Fruit fly (Drosophila melanogaster) whole organism, embryonic: ENCODE results near the gene CG43338.
A peak's percentile ranks its signal among the peaks of the same experiment; 100 is the strongest.

ENCODE experiments used
- ATbp ChIP-seq: fragments of 200-800 bp; sonication (Bioruptor generic); optimal IDR thresholded peaks from 2 replicates; lab custom pipeline; 2017; ENCODE audit warnings: missing biosample characterization, mild to moderate bottlenecking, missing genetic modification characterization, missing genetic modification reagents
- Atf3 ChIP-seq: fragments of 200-800 bp; sonication (Bioruptor generic); optimal IDR thresholded peaks from 3 replicates; lab custom pipeline; 2016; ENCODE audit warnings: missing biosample characterization, missing genetic modification characterization
- Bdp1 ChIP-seq: fragments of 200-800 bp; sonication (Bioruptor generic); optimal IDR thresholded peaks from 3 replicates; lab custom pipeline; 2016; ENCODE audit warnings: missing biosample characterization, missing genetic modification characterization
- CG16815 ChIP-seq: fragments of 200-800 bp; sonication (Bioruptor generic); optimal IDR thresholded peaks from 3 replicates; lab custom pipeline; 2017; ENCODE audit warnings: missing biosample characterization, mild to moderate bottlenecking, missing genetic modification characterization
- CG17612 ChIP-seq: fragments of 200-800 bp; sonication (Bioruptor generic); IDR thresholded peaks from 2 replicates; pipeline ENCODE4 v1.3.6; 2022; ENCODE audit warnings: missing biosample characterization, missing genetic modification characterization
- CG17802 ChIP-seq: fragments of 200-800 bp; sonication (Bioruptor generic); optimal IDR thresholded peaks from 2 replicates; lab custom pipeline; 2018; ENCODE audit warnings: missing biosample characterization, mild to moderate bottlenecking, missing genetic modification characterization, moderate library complexity
- CG17912 ChIP-seq: fragments of 200-800 bp; sonication (Bioruptor generic); optimal IDR thresholded peaks from 2 replicates; lab custom pipeline; 2018; ENCODE audit warnings: missing biosample characterization, mild to moderate bottlenecking, missing genetic modification characterization
- CG18011 ChIP-seq: fragments of 200-800 bp; sonication (Bioruptor generic); optimal IDR thresholded peaks from 2 replicates; lab custom pipeline; 2017; ENCODE audit warnings: missing biosample characterization, missing genetic modification characterization, mild to moderate bottlenecking, moderate library complexity, missing genotype
- CG18476 ChIP-seq: fragments of 200-800 bp; sonication (Bioruptor generic); optimal IDR thresholded peaks from 2 replicates; lab custom pipeline; 2016; ENCODE audit warnings: missing biosample characterization, mild to moderate bottlenecking, missing genetic modification characterization
- CG18764 ChIP-seq: fragments of 200-800 bp; sonication (Bioruptor generic); optimal IDR thresholded peaks from 3 replicates; lab custom pipeline; 2016; ENCODE audit warnings: missing biosample characterization, missing genetic modification characterization
- CG2889 ChIP-seq: fragments of 200-800 bp; sonication (Bioruptor generic); IDR thresholded peaks from 3 replicates; pipeline ENCODE4 v1.3.6; 2022; ENCODE audit warnings: missing biosample characterization, missing genetic modification characterization
- CG32767 ChIP-seq: fragments of 200-800 bp; sonication (Bioruptor generic); IDR thresholded peaks from 2 replicates; pipeline ENCODE4 v1.3.6; 2022; ENCODE audit warnings: missing biosample characterization, missing genetic modification characterization
- CG3726 ChIP-seq: fragments of 200-800 bp; sonication (Bioruptor generic); IDR thresholded peaks from 3 replicates; pipeline ENCODE4, ENCODE4 v1.3.6; 2022; ENCODE audit warnings: missing biosample characterization, missing genetic modification characterization
- CG4424 ChIP-seq: fragments of 200-800 bp; sonication (Bioruptor generic); optimal IDR thresholded peaks from 3 replicates; lab custom pipeline; 2016; ENCODE audit warnings: missing biosample characterization, missing genetic modification characterization
- CG4730 ChIP-seq: fragments of 200-800 bp; sonication (Bioruptor generic); IDR thresholded peaks from 2 replicates; pipeline ENCODE4 v1.3.6; 2022; ENCODE audit warnings: missing biosample characterization, missing genetic modification characterization
- CG5245 ChIP-seq: fragments of 200-800 bp; sonication (Bioruptor generic); optimal IDR thresholded peaks from 3 replicates; lab custom pipeline; 2016; ENCODE audit warnings: missing biosample characterization, missing genetic modification characterization
- CG6654 ChIP-seq: fragments of 200-800 bp; sonication (Bioruptor generic); optimal IDR thresholded peaks from 2 replicates; lab custom pipeline; 2017; ENCODE audit warnings: missing biosample characterization, mild to moderate bottlenecking, missing genetic modification characterization
- CG6813 ChIP-seq: fragments of 200-800 bp; sonication (Bioruptor generic); optimal IDR thresholded peaks from 2 replicates; lab custom pipeline; 2017; ENCODE audit warnings: missing biosample characterization, missing genetic modification characterization, mild to moderate bottlenecking, moderate library complexity, missing genetic modification reagents
- CG7556 ChIP-seq: fragments of 200-800 bp; sonication (Bioruptor generic); optimal IDR thresholded peaks from 2 replicates; lab custom pipeline; 2017; ENCODE audit warnings: missing biosample characterization, mild to moderate bottlenecking, missing genetic modification characterization
- CG8089 ChIP-seq: fragments of 200-800 bp; sonication (Bioruptor generic); optimal IDR thresholded peaks from 3 replicates; lab custom pipeline; 2016; ENCODE audit warnings: missing biosample characterization, missing genetic modification characterization
- CG8281 ChIP-seq: fragments of 200-800 bp; sonication (Bioruptor generic); optimal IDR thresholded peaks from 2 replicates; lab custom pipeline; 2018; ENCODE audit warnings: missing biosample characterization, mild to moderate bottlenecking, missing genetic modification characterization, moderate library complexity
- CG8359 ChIP-seq: fragments of 200-800 bp; sonication (Bioruptor generic); optimal IDR thresholded peaks from 2 replicates; lab custom pipeline; 2017; ENCODE audit warnings: missing biosample characterization, mild to moderate bottlenecking, missing genetic modification characterization, borderline replicate concordance
- Dad ChIP-seq: fragments of 200-800 bp; sonication (Bioruptor generic); optimal IDR thresholded peaks from 3 replicates; lab custom pipeline; 2016; ENCODE audit warnings: missing biosample characterization, missing genetic modification characterization
- Dref ChIP-seq: fragments of 200-800 bp; sonication (Bioruptor generic); IDR thresholded peaks from 2 replicates; pipeline ENCODE4 v1.3.6; 2022; ENCODE audit warnings: missing biosample characterization, missing genetic modification characterization
- Fer2 ChIP-seq: fragments of 200-800 bp; sonication (Bioruptor generic); optimal IDR thresholded peaks from 2 replicates; lab custom pipeline; 2018; ENCODE audit warnings: missing biosample characterization, mild to moderate bottlenecking, missing genetic modification characterization, moderate library complexity
- Hmr ChIP-seq: fragments of 200-800 bp; sonication (Bioruptor generic); optimal IDR thresholded peaks from 3 replicates; lab custom pipeline; 2017; ENCODE audit warnings: mild to moderate bottlenecking, missing biosample characterization, missing genetic modification reagents, missing genetic modification characterization
- Hr39 ChIP-seq: fragments of >200 bp; optimal IDR thresholded peaks from 2 replicates; lab custom pipeline; 2017
- Lim3 ChIP-seq: fragments of 200-800 bp; sonication (Bioruptor generic); IDR thresholded peaks from 2 replicates; pipeline ENCODE4 v1.3.6; 2022; ENCODE audit warnings: missing biosample characterization, missing genetic modification characterization
- Nf-YA ChIP-seq: fragments of 200-800 bp; sonication (Bioruptor generic); IDR thresholded peaks from 2 replicates; pipeline ENCODE4 v1.3.6; 2022; ENCODE audit warnings: missing biosample characterization, missing genetic modification characterization
- Optix ChIP-seq: fragments of 200-800 bp; sonication (Bioruptor generic); IDR thresholded peaks from 3 replicates; pipeline ENCODE4 v1.3.6; 2022; ENCODE audit warnings: missing biosample characterization, missing genetic modification characterization
- Poxn ChIP-seq: fragments of 200-800 bp; sonication (Bioruptor generic); IDR thresholded peaks from 2 replicates; pipeline ENCODE4 v1.3.6; 2022; ENCODE audit warnings: missing biosample characterization, missing genetic modification characterization
- Sin3A ChIP-seq: fragments of >200 bp; optimal IDR thresholded peaks from 2 replicates; lab custom pipeline; 2018
- Sox102F ChIP-seq: fragments of 200-800 bp; sonication (Bioruptor generic); optimal IDR thresholded peaks from 2 replicates; lab custom pipeline; 2018; ENCODE audit warnings: missing biosample characterization, mild to moderate bottlenecking, missing genetic modification characterization, moderate library complexity
- Sry-δ ChIP-seq: fragments of 200-800 bp; sonication (Bioruptor generic); optimal IDR thresholded peaks from 2 replicates; lab custom pipeline; 2016; ENCODE audit warnings: missing biosample characterization, missing genetic modification characterization
- ato ChIP-seq: fragments of 200-800 bp; sonication (Bioruptor generic); IDR thresholded peaks from 2 replicates; pipeline ENCODE4 v1.3.6; 2022; ENCODE audit warnings: missing biosample characterization, missing genetic modification characterization; ENCODE audit not compliant: partially characterized antibody
- cas ChIP-seq: fragments of 200-800 bp; sonication (Bioruptor generic); IDR thresholded peaks from 2 replicates; pipeline ENCODE4 v1.3.6; 2022; ENCODE audit warnings: missing biosample characterization, missing genetic modification characterization
- ci ChIP-seq: fragments of 200-800 bp; sonication (Bioruptor generic); IDR thresholded peaks from 3 replicates; pipeline ENCODE4 v1.3.6; 2022; ENCODE audit warnings: missing biosample characterization, missing genetic modification characterization
- fd64A ChIP-seq: fragments of 200-800 bp; sonication (Bioruptor generic); optimal IDR thresholded peaks from 3 replicates; lab custom pipeline; 2018; ENCODE audit warnings: missing biosample characterization, mild to moderate bottlenecking, missing genetic modification characterization
- ind ChIP-seq: fragments of 200-800 bp; sonication (Bioruptor generic); optimal IDR thresholded peaks from 3 replicates; lab custom pipeline; 2016; ENCODE audit warnings: missing biosample characterization, missing genetic modification characterization
- oc ChIP-seq: fragments of 200-800 bp; sonication (Bioruptor generic); optimal IDR thresholded peaks from 2 replicates; lab custom pipeline; 2018; ENCODE audit warnings: missing biosample characterization, mild to moderate bottlenecking, missing genetic modification characterization, moderate library complexity
- odd ChIP-seq: fragments of 200-800 bp; sonication (Bioruptor generic); optimal IDR thresholded peaks from 2 replicates; lab custom pipeline; 2017; ENCODE audit warnings: missing biosample characterization, mild to moderate bottlenecking, missing genetic modification characterization
- pho ChIP-seq: fragments of 200-800 bp; sonication (Bioruptor generic); optimal IDR thresholded peaks from 2 replicates; lab custom pipeline; 2016; ENCODE audit warnings: missing biosample characterization, missing genetic modification characterization
- phol ChIP-seq: fragments of 200-800 bp; sonication (Bioruptor generic); optimal IDR thresholded peaks from 3 replicates; lab custom pipeline; 2018; ENCODE audit warnings: missing biosample characterization, mild to moderate bottlenecking, missing genetic modification characterization, moderate library complexity
- schlank ChIP-seq: fragments of 200-800 bp; sonication (Bioruptor generic); optimal IDR thresholded peaks from 2 replicates; lab custom pipeline; 2018; ENCODE audit warnings: missing biosample characterization, mild to moderate bottlenecking, missing genetic modification characterization
- seq ChIP-seq: fragments of 200-800 bp; sonication (Bioruptor generic); IDR thresholded peaks from 2 replicates; pipeline ENCODE4 v1.3.6; 2022; ENCODE audit warnings: missing biosample characterization, missing genetic modification characterization
- sna ChIP-seq: fragments of 200-800 bp; sonication (Bioruptor generic); IDR thresholded peaks from 2 replicates; pipeline ENCODE4 v1.3.6; 2022; ENCODE audit warnings: missing biosample characterization, missing genetic modification characterization; ENCODE audit not compliant: partially characterized antibody
- stwl ChIP-seq: fragments of 200-800 bp; sonication (Bioruptor generic); optimal IDR thresholded peaks from 3 replicates; lab custom pipeline; 2018; ENCODE audit warnings: missing biosample characterization, mild to moderate bottlenecking, missing genetic modification characterization, moderate library complexity
- sug ChIP-seq: fragments of 200-800 bp; optimal IDR thresholded peaks from 2 replicates; lab custom pipeline; 2019; ENCODE audit warnings: missing biosample characterization, mild to moderate bottlenecking, missing genetic modification characterization, moderate library complexity
- tio ChIP-seq: fragments of 200-800 bp; sonication (Bioruptor generic); optimal IDR thresholded peaks from 2 replicates; lab custom pipeline; 2017; ENCODE audit warnings: missing biosample characterization, missing genetic modification characterization, inconsistent platforms
- trh ChIP-seq: fragments of 200-800 bp; sonication (Bioruptor generic); optimal IDR thresholded peaks from 2 replicates; lab custom pipeline; 2016; ENCODE audit warnings: missing biosample characterization, missing genetic modification characterization
- ttk ChIP-seq: fragments of 200-800 bp; sonication (Bioruptor generic); IDR thresholded peaks from 2 replicates; pipeline ENCODE4 v2.1.2; 2022; ENCODE audit warnings: missing biosample characterization, missing genetic modification characterization

The CG43338 gene

DNA sequence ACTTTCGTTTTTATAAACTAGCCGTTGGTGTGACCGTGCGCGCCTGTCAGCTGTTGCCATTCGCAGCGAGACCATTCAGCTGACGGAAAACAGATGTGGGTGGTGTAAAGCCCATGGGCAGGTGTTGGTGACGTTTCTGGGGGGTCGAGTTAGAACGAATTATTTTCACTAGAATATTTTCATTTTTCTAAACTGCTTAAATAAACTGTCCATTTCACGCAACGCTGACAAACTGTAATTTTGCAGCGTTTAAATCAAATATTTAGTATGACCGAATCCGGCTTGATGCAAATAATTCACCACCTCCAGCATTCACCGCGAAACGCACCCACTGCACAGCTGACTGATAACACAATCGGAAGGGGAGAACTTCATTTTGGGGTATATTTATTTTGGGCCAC, 24.4 kb upstream of the CG43338 start, which contains the start of the genes CG10383 and CG10338 (continued):
- TF ChIP-seq ato (GFP tag; lab: Robert Waterston, UW) (no peak), Sin3A (peak; percentile 97), phol (peak; percentile 83), CG17912 (GFP tag; lab: Kevin White, UChicago) (no peak), ATbp (GFP tag; lab: Kevin White, UChicago) (peak; percentile 72), CG4424 (GFP tag; lab: Kevin White, UChicago) (peak; percentile 84), CG32767 (peak; percentile 75; the same call in 1 of the 2 replicates), CG8281 (peak; percentile 42), CG2889 (peak; percentile 83), CG16815 (GFP tag; lab: Kevin White, UChicago) (peak; percentile 71), sna (GFP tag; lab: Robert Waterston, UW) (no peak), trh (peak; percentile 61), CG8089 (GFP tag; lab: Kevin White, UChicago) (peak; percentile 82), ind (peak; percentile 90), Dad (GFP tag; lab: Kevin White, UChicago) (peak; percentile 89), Nf-YA (GFP tag; lab: Robert Waterston, UW) (peak; percentile 79), Lim3 (0 out of 2 replicates have a peak, but pooled peaks have one; percentile 33), oc (tag; lab: Kevin White, UChicago) (peak; percentile 79), Atf3 (GFP tag; lab: Kevin White, UChicago) (peak; percentile 89), CG17612 (GFP tag; lab: Robert Waterston, UW) (peak; percentile 75), Dref (peak; percentile 38; the same call in 1 of the 2 replicates), CG18011 (GFP tag; lab: Kevin White, UChicago) (peak; percentile 78), CG18476 (GFP tag; lab: Kevin White, UChicago) (peak; percentile 54), ttk (GFP tag; lab: Robert Waterston, UW) (peak; percentile 91), Sox102F (GFP tag; lab: Kevin White, UChicago) (peak; percentile 88), CG18764 (GFP tag; lab: Kevin White, UChicago) (peak; percentile 62), Bdp1 (GFP tag; lab: Kevin White, UChicago) (peak; percentile 77), odd (GFP tag; lab: Kevin White, UChicago) (peak; percentile 59), CG17802 (tag; lab: Kevin White, UChicago) (peak; percentile 26), CG5245 (GFP tag; lab: Kevin White, UChicago) (peak; percentile 71), tio (GFP tag; lab: Kevin White, UChicago) (peak; percentile 74), fd64A (GFP tag; lab: Kevin White, UChicago) (peak; percentile 22), CG4730 (GFP tag; lab: Robert Waterston, UW) (peak; percentile 86), CG7556 (peak; percentile 69), CG6813 (GFP tag; lab: Kevin White, UChicago) (peak; percentile 64), ci (GFP tag; lab: Robert Waterston, UW) (peak; percentile 97), Poxn (peak; percentile 12; the same call in 1 of the 2 replicates), Hr39 (no peak), cas (peak; percentile 67), schlank (tag; lab: Kevin White, UChicago) (peak; percentile 72), stwl (tag; lab: Kevin White, UChicago) (peak; percentile 64), Sry-δ (GFP tag; lab: Kevin White, UChicago) (peak; percentile 68), Optix (GFP tag; lab: Robert Waterston, UW) (peak; percentile 88), CG3726 (peak; percentile 79; the same call in 1 of the 3 replicates), CG6654 (GFP tag; lab: Kevin White, UChicago) (peak; percentile 25), CG8359 (GFP tag; lab: Kevin White, UChicago) (no peak), sug (tag; lab: Kevin White, UChicago) (peak; percentile 83), seq (GFP tag; lab: Robert Waterston, UW) (peak; percentile 84), Fer2 (tag; lab: Kevin White, UChicago) (peak; percentile 47), Hmr (GFP tag; lab: Kevin White, UChicago) (peak; percentile 90), pho (peak; percentile 87)
